Fruit fly (Drosophila melanogaster): Measurements from ENCODE around the gene CG11885.

DNA sequence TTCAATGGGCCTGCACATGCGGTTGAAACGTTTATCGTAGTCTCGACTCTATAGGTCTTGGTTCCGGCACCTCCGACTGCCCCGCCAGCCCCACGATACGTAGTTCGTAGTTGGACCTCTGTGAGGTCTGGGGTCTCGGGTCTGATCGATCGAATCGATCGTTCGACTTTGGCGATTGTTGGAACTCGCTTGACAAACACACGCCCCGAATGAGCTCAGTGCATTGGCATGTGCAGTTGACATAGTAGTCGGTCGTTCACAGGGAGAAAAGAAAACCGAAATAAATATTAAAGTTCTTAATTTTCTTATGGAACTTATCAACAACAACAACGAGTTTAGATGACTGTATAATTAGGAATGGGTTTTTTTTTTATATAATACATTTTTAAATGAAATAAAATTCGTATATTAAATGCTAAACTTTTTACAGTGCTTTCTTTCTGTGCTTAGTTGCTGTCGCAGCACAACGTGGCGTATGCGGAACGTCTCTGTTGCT is 14.1 kb upstream of the CG11885 start:
- TF ChIP-seq net (GFP tag; optimal IDR thresholded peaks at IDR 0.05) (peak; percentile 39), Ets96B (tag; optimal IDR thresholded peaks at IDR 0.05) (no peak), Hr39 (GFP tag; optimal IDR thresholded peaks at IDR 0.05) (no peak), Sox102F (GFP tag; optimal IDR thresholded peaks at IDR 0.05) (peak; percentile 1), salr (GFP tag; optimal IDR thresholded peaks at IDR 0.05) (peak in 1 of 2 experiments; percentile 19), OdsH (GFP tag; optimal IDR thresholded peaks at IDR 0.05) (peak; percentile 65), CG6163 (GFP tag; IDR thresholded peaks at IDR 0.05) (peak; percentile 86), Eip78C (GFP tag) (peak; percentile 82), pdm3 (GFP tag; optimal IDR thresholded peaks at IDR 0.05) (peak; percentile 35), eg (GFP tag; IDR thresholded peaks at IDR 0.05) (peak; percentile 87)

Measured in whole organism, prepupa.